Fruit fly (Drosophila melanogaster) whole organism, wandering third instar larva: Measurements from ENCODE around the gene Abd-B.

Source experiments
- CG32264 ChIP-seq: fragments of 200-800 bp; sonication (Bioruptor generic); optimal IDR thresholded peaks from 2 replicates; lab custom pipeline; 2016; ENCODE audit warnings: missing biosample characterization, missing genetic modification characterization
- Dfd ChIP-seq: fragments of >200 bp; optimal IDR thresholded peaks from 2 replicates; lab custom pipeline; 2017; ENCODE audit warnings: missing biosample characterization, missing genetic modification characterization
- jim ChIP-seq: fragments of 175-275, 200-325 bp; sonication (Bioruptor generic); optimal IDR thresholded peaks from 2 replicates; lab custom pipeline; 2016; ENCODE audit warnings: missing biosample characterization, mild to moderate bottlenecking, missing genetic modification characterization

- TF ChIP-seq CG32264 (no peak), Dfd (no peak), jim (GFP tag; lab: Kevin White, UChicago) (no peak)
These were observed 36.1 kb upstream of the Abd-B start, which contains the start of gene CG8907 for dm6 chr3R:17008018-17008674.
